Worm (Caenorhabditis elegans) whole organism, late embryonic: Measurements from ENCODE around the gene F22F7.4.

Experiments used
- hlh-30 ChIP-seq: sonication (generic microtip); optimal IDR thresholded peaks from 2 replicates; lab custom pipeline; 2017; ENCODE audit warnings: antibody characterized with exemption, missing genetic modification characterization, missing compliant biosample characterization; ENCODE audit not compliant: insufficient read depth
- sdc-2 ChIP-seq: sonication (generic microtip); optimal IDR thresholded peaks from 2 replicates; lab custom pipeline; 2016; ENCODE audit warnings: missing genotype, missing genetic modification characterization, missing compliant biosample characterization
- sox-2 ChIP-seq: fragments of 200-800 bp; sonication (Bioruptor generic); IDR thresholded peaks from 2 replicates; pipeline ENCODE4 v1.3.6; 2022; ENCODE audit warnings: missing genetic modification reagents, missing genetic modification characterization, missing compliant biosample characterization
- unc-3 ChIP-seq, 2 experiments: fragments of 200-800 bp in 1 of 2; sonication (Bioruptor generic) in 1 of 2; sonication (generic microtip) in 1 of 2; conservative IDR thresholded peaks in 1 of 2; optimal IDR thresholded peaks in 1 of 2; 2 replicates each; pipeline versions ENCODE4 v1.3.6 to Lab custom; 2016 to 2022; ENCODE audit warnings: missing compliant biosample characterization in 2 of 2, missing genetic modification characterization in 2 of 2, missing genetic modification reagents in 1 of 2

- TF ChIP-seq hlh-30 (tag; lab: Kevin White, UChicago) = no peak
- TF ChIP-seq unc-3 (GFP tag; conservative IDR thresholded peaks at IDR 0.05; lab: Robert Waterston, UW) = no peak
- no peak for TF ChIP-seq unc-3 (tag; optimal IDR thresholded peaks at IDR 0.05; lab: Kevin White, UChicago)
- no peak for TF ChIP-seq sdc-2 (tag; lab: Kevin White, UChicago)
- no peak for TF ChIP-seq sox-2 (GFP tag; lab: Robert Waterston, UW)
Measured at ce11 chrV:2119529-2119928, 13.7 kb upstream of the F22F7.4 start, which contains the start of gene F22F7.11.
